Worm (Caenorhabditis elegans) whole organism, L3 larva: ENCODE measurements around the gene tbc-3.

ENCODE experiments used
- ZK546.5 ChIP-seq: sonication (generic microtip); optimal IDR thresholded peaks from 2 replicates; lab custom pipeline; 2017; ENCODE audit warnings: missing biosample characterization, missing genetic modification characterization
- aly-2 ChIP-seq: fragments of 150-350 bp; optimal IDR thresholded peaks from 2 replicates; lab custom pipeline; 2014; ENCODE audit warnings: missing biosample characterization, missing genetic modification characterization
- ama-1 ChIP-seq: fragments of 150-350 bp; optimal IDR thresholded peaks from 2 replicates; lab custom pipeline; 2018
- ceh-28 ChIP-seq: fragments of 150-350 bp; optimal IDR thresholded peaks from 2 replicates; lab custom pipeline; 2014; ENCODE audit warnings: missing biosample characterization, missing genetic modification reagents, missing genetic modification characterization
- ceh-9 ChIP-seq: sonication (generic microtip); optimal IDR thresholded peaks from 2 replicates; lab custom pipeline; 2018; ENCODE audit warnings: missing biosample characterization, missing genetic modification characterization
- daf-12 ChIP-seq: fragments of 150-350 bp; optimal IDR thresholded peaks from 2 replicates; lab custom pipeline; 2014; ENCODE audit warnings: missing biosample characterization, missing genetic modification reagents, missing genetic modification characterization
- egl-27 ChIP-seq: sonication (generic microtip); optimal IDR thresholded peaks from 4 replicates; lab custom pipeline; 2017; ENCODE audit warnings: missing biosample characterization, missing genetic modification reagents, missing genetic modification characterization
- egl-5 ChIP-seq: fragments of 150-350 bp; optimal IDR thresholded peaks from 2 replicates; lab custom pipeline; 2017; ENCODE audit warnings: missing biosample characterization, missing genetic modification reagents, missing genetic modification characterization, inconsistent platforms
- elt-2 ChIP-seq: sonication (generic microtip); optimal IDR thresholded peaks from 2 replicates; lab custom pipeline; 2016; ENCODE audit warnings: missing genetic modification reagents, mild to moderate bottlenecking, missing genetic modification characterization, missing compliant biosample characterization
- elt-3 ChIP-seq, 3 experiments: fragments of 150-350 bp in 1 of 3; sonication (generic microtip) in 2 of 3; optimal IDR thresholded peaks; 2 replicates in 2 of 3; 4 replicates in 1 of 3; lab custom pipeline; 2014 to 2017; ENCODE audit warnings: missing biosample characterization in 3 of 3, missing genetic modification characterization in 3 of 3
- fkh-10 ChIP-seq: sonication (generic microtip); optimal IDR thresholded peaks from 2 replicates; lab custom pipeline; 2017; ENCODE audit warnings: missing biosample characterization, missing genetic modification reagents, missing genetic modification characterization
- fkh-2 ChIP-seq: fragments of 150-350 bp; optimal IDR thresholded peaks from 2 replicates; lab custom pipeline; 2014; ENCODE audit warnings: missing biosample characterization, missing genetic modification reagents, missing genetic modification characterization
- fos-1 ChIP-seq: fragments of 150-350 bp; optimal IDR thresholded peaks from 2 replicates; lab custom pipeline; 2014; ENCODE audit warnings: missing biosample characterization, missing genetic modification characterization
- hmg-11 ChIP-seq: sonication (generic microtip); optimal IDR thresholded peaks from 2 replicates; lab custom pipeline; 2016; ENCODE audit warnings: missing genetic modification characterization, missing compliant biosample characterization
- jun-1 ChIP-seq: fragments of 150-350 bp; optimal IDR thresholded peaks from 2 replicates; lab custom pipeline; 2014; ENCODE audit warnings: missing biosample characterization, missing genetic modification reagents, missing genetic modification characterization
- lin-15B ChIP-seq: fragments of 150-350 bp; optimal IDR thresholded peaks from 2 replicates; lab custom pipeline; 2014; ENCODE audit warnings: missing biosample characterization, missing genetic modification characterization
- lin-39 ChIP-seq: fragments of 150-350 bp; optimal IDR thresholded peaks from 2 replicates; lab custom pipeline; 2018; ENCODE audit warnings: missing biosample characterization, missing genetic modification reagents, missing genetic modification characterization
- lsy-12 ChIP-seq: sonication (generic microtip); optimal IDR thresholded peaks from 2 replicates; lab custom pipeline; 2016; ENCODE audit warnings: mild to moderate bottlenecking, missing genetic modification characterization, missing compliant biosample characterization
- mml-1 ChIP-seq: fragments of 150-350 bp; sonication (generic microtip); optimal IDR thresholded peaks from 3 replicates; lab custom pipeline; 2014; ENCODE audit warnings: missing biosample characterization, missing genetic modification characterization
- nfya-1 ChIP-seq: sonication (generic microtip); optimal IDR thresholded peaks from 2 replicates; lab custom pipeline; 2017; ENCODE audit warnings: missing genetic modification characterization, mild to moderate bottlenecking, missing compliant biosample characterization, antibody characterized with exemption, moderate library complexity; ENCODE audit not compliant: insufficient read depth
- nhr-11 ChIP-seq: fragments of 150-350 bp; optimal IDR thresholded peaks from 2 replicates; lab custom pipeline; 2014; ENCODE audit warnings: missing biosample characterization, missing genetic modification characterization
- nhr-12 ChIP-seq: fragments of 150-350 bp; optimal IDR thresholded peaks from 2 replicates; lab custom pipeline; 2014; ENCODE audit warnings: missing biosample characterization, missing genetic modification characterization
- nhr-23 ChIP-seq: fragments of 150-350 bp; optimal IDR thresholded peaks from 2 replicates; lab custom pipeline; 2014; ENCODE audit warnings: missing biosample characterization, missing genetic modification reagents, missing genetic modification characterization
- nhr-28 ChIP-seq: fragments of 150-350 bp; optimal IDR thresholded peaks from 2 replicates; lab custom pipeline; 2014; ENCODE audit warnings: missing biosample characterization, missing genetic modification characterization
- nhr-67 ChIP-seq: fragments of 150-350 bp; optimal IDR thresholded peaks from 2 replicates; lab custom pipeline; 2014; ENCODE audit warnings: missing biosample characterization, missing genetic modification characterization
- nhr-76 ChIP-seq: fragments of 150-350 bp; sonication (generic microtip); optimal IDR thresholded peaks from 5 replicates; lab custom pipeline; 2014; ENCODE audit warnings: missing biosample characterization, missing genetic modification characterization
- nhr-77 ChIP-seq: fragments of 150-350 bp; optimal IDR thresholded peaks from 2 replicates; lab custom pipeline; 2014; ENCODE audit warnings: missing biosample characterization, missing genetic modification characterization
- pha-4 ChIP-seq: fragments of 150-350 bp; optimal IDR thresholded peaks from 2 replicates; lab custom pipeline; 2014; ENCODE audit warnings: missing biosample characterization, missing genetic modification reagents, missing genetic modification characterization
- pqm-1 ChIP-seq: fragments of 150-350 bp; optimal IDR thresholded peaks from 2 replicates; lab custom pipeline; 2017; ENCODE audit warnings: missing biosample characterization, missing genetic modification characterization, inconsistent platforms
- sea-2 ChIP-seq: fragments of 150-350 bp; sonication (generic microtip); optimal IDR thresholded peaks from 4 replicates; lab custom pipeline; 2014; ENCODE audit warnings: missing biosample characterization, missing genetic modification reagents, missing genetic modification characterization
- skn-1 ChIP-seq: fragments of 150-350 bp; optimal IDR thresholded peaks from 2 replicates; lab custom pipeline; 2014; ENCODE audit warnings: missing biosample characterization, missing genetic modification characterization
- unc-39 ChIP-seq: sonication (generic microtip); optimal IDR thresholded peaks from 4 replicates; lab custom pipeline; 2017; ENCODE audit warnings: missing biosample characterization, missing genetic modification characterization
- zag-1 ChIP-seq: fragments of 150-350 bp; optimal IDR thresholded peaks from 2 replicates; lab custom pipeline; 2014; ENCODE audit warnings: missing biosample characterization, missing genetic modification characterization
- ztf-11 ChIP-seq: fragments of 150-350 bp; optimal IDR thresholded peaks from 2 replicates; lab custom pipeline; 2014; ENCODE audit warnings: missing biosample characterization, missing genetic modification characterization
- ztf-4 ChIP-seq: fragments of 150-350 bp; optimal IDR thresholded peaks from 2 replicates; lab custom pipeline; 2014; ENCODE audit warnings: missing biosample characterization, missing genetic modification characterization

The tbc-3 gene

ce11 chrIV:9898712-9899111 is at the start of gene tbc-3:
TSS of gene tbc-3 (plus strand) at chrIV:9899012.
- TF ChIP-seq ceh-9 (tag; lab: Kevin White, UChicago) (no peak), zag-1 (tag; lab: Kevin White, UChicago) (no peak), ZK546.5 (tag; lab: Kevin White, UChicago) (no peak), skn-1 (tag; lab: Kevin White, UChicago) (no peak), nhr-11 (tag; lab: Kevin White, UChicago) (no peak), ama-1 (lab: Kevin White, UChicago) (no peak), fkh-10 (GFP tag; lab: Kevin White, UChicago) (no peak), nhr-67 (tag; lab: Kevin White, UChicago) (no peak), egl-27 (tag; lab: Kevin White, UChicago) (no peak), daf-12 (tag; lab: Kevin White, UChicago) (no peak), jun-1 (tag; lab: Kevin White, UChicago) (no peak), nfya-1 (no peak), fkh-2 (tag; lab: Kevin White, UChicago) (no peak), sea-2 (no peak)

- TF ChIP-seq fkh-2 (tag; lab: Kevin White, UChicago) = no peak
- TF ChIP-seq ztf-4 (tag; lab: Kevin White, UChicago) = no peak
- no peak for TF ChIP-seq daf-12 (tag; lab: Kevin White, UChicago)
- TF ChIP-seq pha-4 (tag; lab: Kevin White, UChicago) = no peak
- no peak for TF ChIP-seq nhr-23 (tag; lab: Kevin White, UChicago)
- no peak for TF ChIP-seq elt-2 (tag; lab: Kevin White, UChicago)
- TF ChIP-seq nfya-1 = no peak
- no peak for TF ChIP-seq nhr-77 (tag; lab: Kevin White, UChicago)
Observed at ce11 chrIV:9849624-9850023, 49.2 kb upstream of the tbc-3 start, which contains the start of gene K07F5.8. TSS of gene K07F5.8 (minus strand) at chrIV:9849724.

- TF ChIP-seq lin-39 (tag; lab: Kevin White, UChicago) (no peak), nhr-76 (tag; lab: Kevin White, UChicago) (no peak), ama-1 (lab: Kevin White, UChicago) (no peak), ztf-11 (tag; lab: Kevin White, UChicago) (no peak), pqm-1 (tag; lab: Kevin White, UChicago) (no peak), nhr-12 (tag; lab: Kevin White, UChicago) (no peak), ceh-9 (tag; lab: Kevin White, UChicago) (no peak), ZK546.5 (tag; lab: Kevin White, UChicago) (no peak), elt-3 (tag; optimal IDR thresholded peaks at IDR 0.05; lab: Kevin White, UChicago) (no peak), lsy-12 (no peak), daf-12 (tag; lab: Kevin White, UChicago) (no peak), aly-2 (tag; lab: Kevin White, UChicago) (no peak), zag-1 (tag; lab: Kevin White, UChicago) (no peak), egl-27 (tag; lab: Kevin White, UChicago) (no peak), egl-5 (tag; lab: Kevin White, UChicago) (no peak), hmg-11 (no peak), ceh-28 (tag; lab: Kevin White, UChicago) (no peak)
Observed at ce11 chrIV:9850931-9851330, 47.9 kb upstream of the tbc-3 start, which contains the start of gene ssp-10. TSS of gene ssp-10 (minus strand) at chrIV:9851031.

- TF ChIP-seq egl-5 (tag; lab: Kevin White, UChicago) = no peak
- TF ChIP-seq mml-1 (tag; lab: Kevin White, UChicago) = no peak
- no peak for TF ChIP-seq ztf-11 (tag; lab: Kevin White, UChicago)
- no peak for TF ChIP-seq nhr-28
- TF ChIP-seq fkh-10 (GFP tag; lab: Kevin White, UChicago) = no peak
- TF ChIP-seq fos-1 (tag; lab: Kevin White, UChicago) = no peak
- no peak for TF ChIP-seq nhr-67 (tag; lab: Kevin White, UChicago)
- TF ChIP-seq, all 47 proteins: peak for 0
Observed at ce11 chrIV:9852250-9852649, 46.6 kb upstream of the tbc-3 start, which contains the start of gene ssq-1. TSS of gene ssq-1 (plus strand) at chrIV:9852550.

- no peak for TF ChIP-seq fos-1 (tag; lab: Kevin White, UChicago)
- no peak for TF ChIP-seq nhr-11 (tag; lab: Kevin White, UChicago)
- TF ChIP-seq lin-15B (tag; lab: Kevin White, UChicago) = no peak
- TF ChIP-seq nhr-77 (tag; lab: Kevin White, UChicago) = no peak
- TF ChIP-seq lin-39 (tag; lab: Kevin White, UChicago) = no peak
- no peak for TF ChIP-seq fkh-10 (GFP tag; lab: Kevin White, UChicago)
- no peak for TF ChIP-seq unc-39 (tag; lab: Kevin White, UChicago)
Observed at ce11 chrIV:9852818-9853466, 45.9 kb upstream of the tbc-3 start.
